Worm (Caenorhabditis elegans) whole organism, L4 larva: Measurements from ENCODE around the gene nspc-20.
"Not testable (repeated sequence)": the region's sequence is repeated elsewhere in the genome, so short reads cannot be mapped to it uniquely, and the experiment has no call there.

Experiments used
- D1046.2 ChIP-seq: fragments of 200-800 bp; sonication (Bioruptor generic); IDR thresholded peaks from 2 replicates; pipeline ENCODE4 v1.3.6; 2022; ENCODE audit warnings: missing genetic modification characterization, missing compliant biosample characterization
- R02D3.7 ChIP-seq: fragments of 150-350 bp; sonication (generic microtip); optimal IDR thresholded peaks from 3 replicates; lab custom pipeline; 2014; ENCODE audit warnings: missing biosample characterization, missing genetic modification characterization
- T20F7.1 ChIP-seq: fragments of 200-800 bp; sonication (Bioruptor generic); optimal IDR thresholded peaks from 2 replicates; lab custom pipeline; 2018; ENCODE audit warnings: mild to moderate bottlenecking, missing genetic modification characterization, missing compliant biosample characterization
- Y48G9A.11 ChIP-seq: fragments of 200-800 bp; sonication (Bioruptor generic); IDR thresholded peaks from 2 replicates; pipeline ENCODE4 v1.3.6; 2022; ENCODE audit warnings: missing genetic modification reagents, missing genetic modification characterization, missing compliant biosample characterization
- aly-2 ChIP-seq: sonication (generic microtip); optimal IDR thresholded peaks from 2 replicates; lab custom pipeline; 2018; ENCODE audit warnings: missing biosample characterization, missing genetic modification characterization
- ama-1 ChIP-seq: fragments of 150-350 bp; optimal IDR thresholded peaks from 2 replicates; lab custom pipeline; 2014; ENCODE audit warnings: inconsistent platforms, mixed read lengths
- attf-4 ChIP-seq: sonication (generic microtip); optimal IDR thresholded peaks from 3 replicates; lab custom pipeline; 2017; ENCODE audit warnings: missing biosample characterization, missing genetic modification characterization
- ceh-82 ChIP-seq: sonication (generic microtip); optimal IDR thresholded peaks from 2 replicates; lab custom pipeline; 2017; ENCODE audit warnings: missing biosample characterization, missing genetic modification characterization
- ces-1 ChIP-seq: fragments of 150-350 bp; sonication (generic microtip); optimal IDR thresholded peaks from 4 replicates; lab custom pipeline; 2014; ENCODE audit warnings: missing biosample characterization, missing genetic modification reagents, missing genetic modification characterization
- cey-2 ChIP-seq: sonication (generic microtip); optimal IDR thresholded peaks from 3 replicates; lab custom pipeline; 2017; ENCODE audit warnings: missing genetic modification characterization, mild to moderate bottlenecking, missing compliant biosample characterization, antibody characterized with exemption, borderline replicate concordance; ENCODE audit not compliant: insufficient read depth
- dmd-6 ChIP-seq: fragments of 200-800 bp; sonication (Bioruptor generic); IDR thresholded peaks from 2 replicates; pipeline ENCODE4 v1.3.6; 2022; ENCODE audit warnings: missing genetic modification reagents, missing genetic modification characterization, missing compliant biosample characterization
- dmd-9 ChIP-seq: fragments of 200-800 bp; sonication (Bioruptor generic); IDR thresholded peaks from 2 replicates; pipeline ENCODE4 v1.3.6; 2022; ENCODE audit warnings: missing genetic modification reagents, missing genetic modification characterization, missing compliant biosample characterization
- duxl-1 ChIP-seq: sonication (generic microtip); optimal IDR thresholded peaks from 2 replicates; lab custom pipeline; 2016; ENCODE audit warnings: mild to moderate bottlenecking, missing genetic modification characterization, moderate library complexity, missing compliant biosample characterization; ENCODE audit not compliant: poor library complexity
- dve-1 ChIP-seq: sonication (generic microtip); optimal IDR thresholded peaks from 2 replicates; lab custom pipeline; 2017; ENCODE audit warnings: antibody characterized with exemption, mild to moderate bottlenecking, missing genetic modification characterization, missing compliant biosample characterization; ENCODE audit not compliant: insufficient read depth
- egl-27 ChIP-seq: sonication (generic microtip); optimal IDR thresholded peaks from 3 replicates; lab custom pipeline; 2017; ENCODE audit warnings: missing biosample characterization, missing genetic modification reagents, missing genetic modification characterization
- egl-43 ChIP-seq: fragments of 200-800 bp; sonication (Bioruptor generic); IDR thresholded peaks from 2 replicates; pipeline ENCODE4 v1.3.6; 2022; ENCODE audit warnings: missing genetic modification reagents, missing genetic modification characterization, missing compliant biosample characterization
- fos-1 ChIP-seq: fragments of 150-350 bp; optimal IDR thresholded peaks from 2 replicates; lab custom pipeline; 2014; ENCODE audit warnings: missing biosample characterization, missing genetic modification characterization
- hlh-11 ChIP-seq: fragments of 200-800 bp; sonication (Bioruptor generic); optimal IDR thresholded peaks from 2 replicates; lab custom pipeline; 2018; ENCODE audit warnings: mild to moderate bottlenecking, missing genetic modification characterization, missing compliant biosample characterization
- hmg-1.1 ChIP-seq: fragments of 200-800 bp; sonication (Bioruptor generic); IDR thresholded peaks from 2 replicates; pipeline ENCODE4 v1.3.6; 2022; ENCODE audit warnings: missing genetic modification reagents, missing genetic modification characterization, missing compliant biosample characterization
- lin-1 ChIP-seq: fragments of 200-800 bp; sonication (Bioruptor generic); IDR thresholded peaks from 2 replicates; pipeline ENCODE4 v1.3.6; 2022; ENCODE audit warnings: missing genetic modification reagents, missing genetic modification characterization, missing compliant biosample characterization
- lin-15B ChIP-seq: fragments of 150-350 bp; sonication (generic microtip); optimal IDR thresholded peaks from 3 replicates; lab custom pipeline; 2014; ENCODE audit warnings: missing biosample characterization, missing genetic modification characterization
- lin-29 ChIP-seq: fragments of 200-800 bp; sonication (Bioruptor generic); IDR thresholded peaks from 2 replicates; pipeline ENCODE4 v1.3.6; 2022; ENCODE audit warnings: missing genetic modification reagents, missing genetic modification characterization, missing compliant biosample characterization
- lin-38 ChIP-seq: fragments of 200-800 bp; sonication (Bioruptor generic); IDR thresholded peaks from 2 replicates; pipeline ENCODE4 v1.3.6; 2022; ENCODE audit warnings: missing genetic modification reagents, missing genetic modification characterization, missing compliant biosample characterization
- lin-39 ChIP-seq: fragments of 150-350 bp; optimal IDR thresholded peaks from 2 replicates; lab custom pipeline; 2014; ENCODE audit warnings: missing biosample characterization, missing genetic modification reagents, missing genetic modification characterization
- lir-3 ChIP-seq: sonication (generic microtip); optimal IDR thresholded peaks from 2 replicates; lab custom pipeline; 2016; ENCODE audit warnings: mild to moderate bottlenecking, missing genetic modification characterization, missing compliant biosample characterization
- mes-2 ChIP-seq: sonication (generic microtip); optimal IDR thresholded peaks from 2 replicates; lab custom pipeline; 2016; ENCODE audit warnings: missing genotype, mild to moderate bottlenecking, missing genetic modification characterization, missing compliant biosample characterization; ENCODE audit not compliant: poor library complexity, severe bottlenecking
- nhr-10 ChIP-seq: fragments of 150-350 bp; optimal IDR thresholded peaks from 2 replicates; lab custom pipeline; 2014; ENCODE audit warnings: missing biosample characterization, missing genetic modification characterization
- nhr-11 ChIP-seq: fragments of 150-350 bp; optimal IDR thresholded peaks from 2 replicates; lab custom pipeline; 2014; ENCODE audit warnings: missing biosample characterization, missing genetic modification characterization
- nhr-111 ChIP-seq: fragments of 200-800 bp; sonication (Bioruptor generic); optimal IDR thresholded peaks from 2 replicates; lab custom pipeline; 2018; ENCODE audit warnings: mild to moderate bottlenecking, missing genetic modification characterization, missing compliant biosample characterization
- nhr-48 ChIP-seq: sonication (generic microtip); optimal IDR thresholded peaks from 2 replicates; lab custom pipeline; 2016; ENCODE audit warnings: mild to moderate bottlenecking, missing genetic modification characterization, missing compliant biosample characterization
- nhr-76 ChIP-seq: fragments of 150-350 bp; optimal IDR thresholded peaks from 2 replicates; lab custom pipeline; 2014; ENCODE audit warnings: missing biosample characterization, missing genetic modification characterization
- set-16 ChIP-seq: fragments of 200-800 bp; sonication (Bioruptor generic); IDR thresholded peaks from 2 replicates; pipeline ENCODE4 v1.3.6; 2022; ENCODE audit warnings: missing genetic modification reagents, missing genetic modification characterization, missing compliant biosample characterization
- spr-3 ChIP-seq: fragments of 200-800 bp; sonication (Bioruptor generic); optimal IDR thresholded peaks from 2 replicates; lab custom pipeline; 2018; ENCODE audit warnings: mild to moderate bottlenecking, missing genetic modification characterization, missing compliant biosample characterization
- unc-130 ChIP-seq: sonication (generic microtip); optimal IDR thresholded peaks from 2 replicates; lab custom pipeline; 2016; ENCODE audit warnings: missing genetic modification reagents, missing genetic modification characterization, missing compliant biosample characterization
- vab-7 ChIP-seq: fragments of 200-800 bp; sonication (Bioruptor generic); IDR thresholded peaks from 2 replicates; pipeline ENCODE4 v1.3.6; 2022; ENCODE audit warnings: missing genetic modification reagents, missing genetic modification characterization, missing compliant biosample characterization
- zip-11 ChIP-seq: fragments of 200-800 bp; sonication (Bioruptor generic); IDR thresholded peaks from 2 replicates; pipeline ENCODE4 v1.3.6; 2022; ENCODE audit warnings: missing genetic modification characterization, missing compliant biosample characterization
- ztf-7 ChIP-seq: fragments of 150-350 bp; optimal IDR thresholded peaks from 2 replicates; lab custom pipeline; 2014; ENCODE audit warnings: missing biosample characterization, missing genetic modification characterization

Gene nspc-20

DNA sequence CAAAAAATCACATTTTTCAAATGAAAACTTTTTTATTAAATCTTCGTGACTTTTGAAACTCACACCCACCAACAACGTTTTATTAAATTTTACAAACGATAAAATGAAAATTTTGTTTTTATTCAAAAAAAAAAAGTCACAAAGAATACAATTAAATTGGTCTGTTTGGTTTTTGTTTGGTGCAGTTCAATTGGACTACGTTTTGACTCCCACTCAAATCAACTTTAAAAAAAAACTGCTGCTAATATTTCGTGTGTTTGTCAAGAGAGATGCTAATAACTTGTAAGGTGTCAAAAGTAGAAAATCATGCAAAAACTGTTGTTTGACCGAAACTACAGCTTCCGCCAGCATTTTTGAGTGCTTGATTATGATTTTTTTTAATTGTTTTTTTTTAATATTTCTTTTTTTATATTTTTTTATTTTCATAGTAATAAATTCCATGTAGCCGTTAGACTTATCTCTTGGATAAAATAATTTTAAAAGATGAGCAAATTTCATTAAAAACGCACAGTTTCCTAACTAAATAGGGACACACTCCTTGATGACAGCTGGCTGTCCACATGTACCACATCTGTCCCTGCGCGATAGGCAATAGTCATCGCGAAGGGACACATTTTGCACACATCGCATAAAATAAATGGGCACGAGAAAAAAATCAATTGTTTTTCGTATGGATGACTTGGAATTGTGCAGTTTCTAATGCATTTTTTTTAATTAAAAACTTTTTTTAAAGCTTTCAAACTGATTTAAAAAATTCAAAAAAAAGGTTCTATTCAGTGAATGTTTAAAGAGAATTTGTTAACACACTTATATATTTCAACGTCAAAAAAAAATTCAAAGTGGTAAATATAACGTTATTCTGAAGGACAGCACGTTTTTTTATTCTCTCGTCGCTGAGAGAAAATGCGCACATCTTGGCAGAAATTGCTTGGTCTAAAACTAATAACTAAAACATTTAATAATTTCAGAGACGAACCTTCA, 4.4 kb downstream of the nspc-20 start (continued):
- TF ChIP-seq Y48G9A.11 (peak; percentile 63), ces-1 (peak; percentile 96), nhr-48 (tag; lab: Kevin White, UChicago) (peak; percentile 97), lin-39 (tag; lab: Kevin White, UChicago) (peak; percentile 96), duxl-1 (tag; lab: Kevin White, UChicago) (peak; percentile 99), dve-1 (tag; lab: Kevin White, UChicago) (peak; percentile 100), lin-15B (tag; lab: Kevin White, UChicago) (peak; percentile 71), nhr-76 (tag; lab: Kevin White, UChicago) (peak; percentile 80), egl-43 (GFP tag; lab: Robert Waterston, UW) (peak; percentile 99)

DNA sequence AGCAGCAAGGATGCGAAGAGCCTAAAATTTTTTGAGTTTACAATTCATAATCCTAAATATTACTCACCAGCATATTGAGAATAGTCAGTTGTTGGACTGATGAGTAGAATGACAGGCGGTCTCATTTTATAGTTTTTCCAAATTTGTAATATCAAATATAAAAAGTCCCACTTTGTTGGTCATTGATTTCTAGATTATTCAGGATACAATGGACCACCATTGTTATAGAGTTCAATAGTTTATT, 5.0 kb downstream of the nspc-20 start, which contains the start of gene nspc-17:
Gene nspc-17 (minus strand): TSS at position 101 of the 244 bp plus-strand sequence.
- TF ChIP-seq nhr-11 (tag; lab: Kevin White, UChicago); fos-1 (tag; lab: Kevin White, UChicago); D1046.2 (GFP tag; lab: Robert Waterston, UW): not testable (repeated sequence)

DNA sequence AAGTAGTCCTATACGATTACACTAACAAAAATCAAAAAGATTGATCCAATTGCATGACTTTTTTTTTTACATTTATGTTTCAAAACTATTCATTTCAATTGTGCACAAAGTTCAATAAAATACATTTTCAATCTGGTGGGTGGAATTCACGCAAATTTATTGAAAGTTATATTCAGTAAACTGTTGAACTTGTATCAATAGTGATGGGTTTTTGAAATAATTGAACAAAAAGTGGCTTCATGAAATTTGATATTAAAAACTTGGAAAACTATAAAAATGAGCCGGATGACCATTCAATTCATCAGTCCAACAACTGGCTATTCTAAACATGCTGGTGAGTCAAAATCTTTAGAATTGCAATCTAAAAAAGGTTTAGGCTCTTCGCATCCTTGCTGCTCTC, 6.7 kb downstream of the nspc-20 start, which contains the start of gene nspc-16:
Gene nspc-16 (plus strand): TSS at position 301 of the 400 bp plus-strand sequence.
- no peak for TF ChIP-seq hlh-11
- no peak for TF ChIP-seq vab-7 (GFP tag; lab: Robert Waterston, UW)
- no peak for TF ChIP-seq dve-1 (tag; lab: Kevin White, UChicago)
- TF ChIP-seq nhr-76 (tag; lab: Kevin White, UChicago): no peak
- TF ChIP-seq nhr-111: no peak
- TF ChIP-seq ama-1: no peak
- TF ChIP-seq set-16 (GFP tag; lab: Robert Waterston, UW): no peak
- no peak for TF ChIP-seq attf-4
- TF ChIP-seq dmd-6 (GFP tag; lab: Robert Waterston, UW): no peak
- TF ChIP-seq fos-1 (tag; lab: Kevin White, UChicago): no peak
- no peak for TF ChIP-seq lin-29 (GFP tag; lab: Robert Waterston, UW)
- no peak for TF ChIP-seq nhr-10 (tag; lab: Kevin White, UChicago)
- no peak for TF ChIP-seq T20F7.1 (GFP tag; lab: Kevin White, UChicago)
- no peak for TF ChIP-seq egl-27
- no peak for TF ChIP-seq lin-39 (tag; lab: Kevin White, UChicago)
- TF ChIP-seq, all 104 proteins: peak for 0

DNA sequence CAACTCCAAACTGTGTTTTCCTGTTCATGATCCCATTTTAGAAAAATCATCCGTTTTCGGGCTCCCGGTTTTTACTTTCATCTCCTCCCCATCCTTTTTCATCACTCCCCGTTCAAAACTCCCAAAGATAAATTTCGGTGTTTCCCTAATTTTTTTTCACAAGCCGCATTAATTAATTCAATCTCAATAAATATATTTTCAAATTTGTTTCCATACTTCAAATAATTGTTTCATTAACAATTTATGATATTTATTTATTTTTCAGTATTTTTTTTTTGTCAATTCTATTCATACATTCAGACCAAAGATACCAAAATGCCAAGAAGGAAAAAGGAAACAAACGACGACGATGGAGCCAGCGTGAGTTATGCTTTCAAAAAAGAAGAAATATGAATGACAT, 9.5 kb downstream of the nspc-20 start, which contains the start of gene D1025.1:
Gene D1025.1 (plus strand): TSS at position 301 of the 400 bp plus-strand sequence.
- no peak for TF ChIP-seq unc-130 (GFP tag; lab: Kevin White, UChicago)
- TF ChIP-seq egl-27: no peak
- TF ChIP-seq lin-38 (GFP tag; lab: Robert Waterston, UW): no peak
- TF ChIP-seq ceh-82: no peak
- no peak for TF ChIP-seq aly-2 (tag; lab: Kevin White, UChicago)
- TF ChIP-seq spr-3 (GFP tag; lab: Kevin White, UChicago): no peak
- no peak for TF ChIP-seq lir-3
- no peak for TF ChIP-seq mes-2 (tag; lab: Kevin White, UChicago)
- TF ChIP-seq cey-2 (tag; lab: Kevin White, UChicago): no peak
- no peak for TF ChIP-seq zip-11 (GFP tag; lab: Robert Waterston, UW)
- TF ChIP-seq ztf-7 (tag; lab: Kevin White, UChicago): no peak
- TF ChIP-seq dmd-9 (GFP tag; lab: Robert Waterston, UW): no peak
- TF ChIP-seq lin-29 (GFP tag; lab: Robert Waterston, UW): no peak
- TF ChIP-seq hmg-1.1: no peak
- TF ChIP-seq lin-1 (GFP tag; lab: Robert Waterston, UW): no peak
- no peak for TF ChIP-seq R02D3.7
